Fruit fly (Drosophila melanogaster) Kc167 (cell line): ENCODE data around the gene CG2124.

Source experiments
- h ChIP-seq: fragments of >200 bp; optimal IDR thresholded peaks from 3 replicates; lab custom pipeline; 2018; ENCODE audit warnings: missing external identifiers
- insv ChIP-seq: fragments of >200 bp; optimal IDR thresholded peaks from 3 replicates; lab custom pipeline; 2018; ENCODE audit warnings: missing external identifiers

dm6 chrX:10558060-10558459, 37.9 kb upstream of the CG2124 start:
- TF ChIP-seq h (lab: Kevin White, UChicago) (no peak), insv (lab: Kevin White, UChicago) (no peak)
